Fruit fly (Drosophila melanogaster) whole organism, embryonic: ENCODE data around the gene CG15740.

ENCODE experiments used
- Adf1 ChIP-seq: fragments of 200-800 bp; sonication (Bioruptor generic); IDR thresholded peaks from 2 replicates; pipeline ENCODE4 v1.3.6; 2022; ENCODE audit warnings: missing biosample characterization, missing genetic modification characterization
- Atf3 ChIP-seq: fragments of 200-800 bp; sonication (Bioruptor generic); optimal IDR thresholded peaks from 3 replicates; lab custom pipeline; 2016; ENCODE audit warnings: missing biosample characterization, missing genetic modification characterization
- BEAF-32 ChIP-seq: fragments of 200-800 bp; sonication (Bioruptor generic); optimal IDR thresholded peaks from 3 replicates; lab custom pipeline; 2017; ENCODE audit warnings: missing biosample characterization, missing genetic modification characterization, mild to moderate bottlenecking, moderate library complexity, missing genetic modification reagents
- CG10267 ChIP-seq: fragments of 200-800 bp; sonication (Bioruptor generic); optimal IDR thresholded peaks from 2 replicates; lab custom pipeline; 2018; ENCODE audit warnings: missing biosample characterization, mild to moderate bottlenecking, missing genetic modification characterization, moderate library complexity
- CG12071 ChIP-seq: fragments of 200-800 bp; sonication (Bioruptor generic); optimal IDR thresholded peaks from 3 replicates; lab custom pipeline; 2018; ENCODE audit warnings: missing biosample characterization, mild to moderate bottlenecking, missing genetic modification characterization
- CG16813 ChIP-seq: fragments of 200-800 bp; sonication (Bioruptor generic); IDR thresholded peaks from 3 replicates; pipeline ENCODE4 v1.3.6; 2022; ENCODE audit warnings: missing biosample characterization, missing genetic modification characterization; ENCODE audit not compliant: partially characterized antibody
- CG18011 ChIP-seq: fragments of 200-800 bp; sonication (Bioruptor generic); optimal IDR thresholded peaks from 2 replicates; lab custom pipeline; 2017; ENCODE audit warnings: missing biosample characterization, missing genetic modification characterization, mild to moderate bottlenecking, moderate library complexity, missing genotype
- CG18476 ChIP-seq: fragments of 200-800 bp; sonication (Bioruptor generic); optimal IDR thresholded peaks from 2 replicates; lab custom pipeline; 2016; ENCODE audit warnings: missing biosample characterization, mild to moderate bottlenecking, missing genetic modification characterization
- CG2678 ChIP-seq: fragments of 200-800 bp; sonication (Bioruptor generic); optimal IDR thresholded peaks from 3 replicates; lab custom pipeline; 2019; ENCODE audit warnings: missing biosample characterization, mild to moderate bottlenecking, missing genetic modification characterization, moderate library complexity
- CG2875 ChIP-seq: fragments of 200-800 bp; sonication (Bioruptor generic); optimal IDR thresholded peaks from 2 replicates; lab custom pipeline; 2017; ENCODE audit warnings: missing biosample characterization, mild to moderate bottlenecking, missing genetic modification characterization, missing genetic modification reagents
- CG30431 ChIP-seq: fragments of 200-800 bp; sonication (Bioruptor generic); optimal IDR thresholded peaks from 2 replicates; lab custom pipeline; 2017; ENCODE audit warnings: missing biosample characterization, missing genetic modification characterization
- CG31441 ChIP-seq: fragments of 200-800 bp; sonication (Bioruptor generic); IDR thresholded peaks from 2 replicates; pipeline ENCODE4 v1.3.6; 2022; ENCODE audit warnings: missing biosample characterization, missing genetic modification characterization
- CG3163 ChIP-seq: fragments of 200-800 bp; sonication (Bioruptor generic); optimal IDR thresholded peaks from 3 replicates; lab custom pipeline; 2016; ENCODE audit warnings: missing biosample characterization, missing genetic modification characterization
- CG32767 ChIP-seq: fragments of 200-800 bp; sonication (Bioruptor generic); IDR thresholded peaks from 2 replicates; pipeline ENCODE4 v1.3.6; 2022; ENCODE audit warnings: missing biosample characterization, missing genetic modification characterization
- CG33213 ChIP-seq: fragments of 200-800 bp; sonication (Bioruptor generic); optimal IDR thresholded peaks from 3 replicates; lab custom pipeline; 2016; ENCODE audit warnings: missing biosample characterization, missing genetic modification characterization
- CG34224 ChIP-seq: fragments of 200-800 bp; sonication (Bioruptor generic); IDR thresholded peaks from 3 replicates; pipeline ENCODE4 v1.3.6; 2022; ENCODE audit warnings: missing biosample characterization, missing genetic modification characterization; ENCODE audit not compliant: partially characterized antibody
- CG3995 ChIP-seq: fragments of 200-800 bp; sonication (Bioruptor generic); optimal IDR thresholded peaks from 3 replicates; lab custom pipeline; 2016; ENCODE audit warnings: missing biosample characterization, missing genetic modification characterization
- CG4820 ChIP-seq: fragments of 200-800 bp; sonication (Bioruptor generic); optimal IDR thresholded peaks from 3 replicates; lab custom pipeline; 2016; ENCODE audit warnings: missing biosample characterization, missing genetic modification characterization
- CG4854 ChIP-seq: fragments of 200-800 bp; sonication (Bioruptor generic); optimal IDR thresholded peaks from 2 replicates; lab custom pipeline; 2016; ENCODE audit warnings: missing biosample characterization, missing genetic modification characterization, inconsistent platforms
- CG6175 ChIP-seq: fragments of 200-800 bp; sonication (Bioruptor generic); IDR thresholded peaks from 3 replicates; pipeline ENCODE4 v1.3.6; 2022; ENCODE audit warnings: missing biosample characterization, missing genetic modification characterization
- CG7271 ChIP-seq: fragments of 200-800 bp; sonication (Bioruptor generic); optimal IDR thresholded peaks from 2 replicates; lab custom pipeline; 2018; ENCODE audit warnings: missing biosample characterization, mild to moderate bottlenecking, missing genetic modification characterization, moderate library complexity
- CG7372 ChIP-seq: fragments of 200-800 bp; sonication (Bioruptor generic); IDR thresholded peaks from 2 replicates; pipeline ENCODE4 v1.3.6; 2022; ENCODE audit warnings: missing biosample characterization, missing genetic modification characterization
- CG9609 ChIP-seq: fragments of 200-800 bp; sonication (Bioruptor generic); optimal IDR thresholded peaks from 3 replicates; lab custom pipeline; 2016; ENCODE audit warnings: missing biosample characterization, missing genetic modification characterization
- Camta ChIP-seq: fragments of 200-800 bp; sonication (Bioruptor generic); optimal IDR thresholded peaks from 2 replicates; lab custom pipeline; 2016; ENCODE audit warnings: missing biosample characterization, missing genetic modification characterization
- CrebB ChIP-seq: fragments of 200-800 bp; sonication (Bioruptor generic); optimal IDR thresholded peaks from 3 replicates; lab custom pipeline; 2018; ENCODE audit warnings: missing biosample characterization, mild to moderate bottlenecking, missing genetic modification characterization
- D19B ChIP-seq: fragments of 200-800 bp; sonication (Bioruptor generic); optimal IDR thresholded peaks from 2 replicates; lab custom pipeline; 2017; ENCODE audit warnings: missing biosample characterization, mild to moderate bottlenecking, missing genetic modification characterization
- Deaf1 ChIP-seq: fragments of 200-800 bp; optimal IDR thresholded peaks from 3 replicates; lab custom pipeline; 2019; ENCODE audit warnings: missing biosample characterization, mild to moderate bottlenecking, missing genetic modification characterization, moderate library complexity
- Dref ChIP-seq: fragments of 200-800 bp; sonication (Bioruptor generic); IDR thresholded peaks from 2 replicates; pipeline ENCODE4 v1.3.6; 2022; ENCODE audit warnings: missing biosample characterization, missing genetic modification characterization
- Fer2 ChIP-seq: fragments of 200-800 bp; sonication (Bioruptor generic); optimal IDR thresholded peaks from 2 replicates; lab custom pipeline; 2018; ENCODE audit warnings: missing biosample characterization, mild to moderate bottlenecking, missing genetic modification characterization, moderate library complexity
- Hand ChIP-seq: fragments of 200-800 bp; sonication (Bioruptor generic); optimal IDR thresholded peaks from 2 replicates; lab custom pipeline; 2017; ENCODE audit warnings: mild to moderate bottlenecking, missing biosample characterization, missing genetic modification reagents, missing genetic modification characterization
- Hey ChIP-seq: fragments of 200-800 bp; sonication (Bioruptor generic); optimal IDR thresholded peaks from 3 replicates; lab custom pipeline; 2018; ENCODE audit warnings: missing biosample characterization, mild to moderate bottlenecking, missing genetic modification characterization
- Optix ChIP-seq: fragments of 200-800 bp; sonication (Bioruptor generic); IDR thresholded peaks from 3 replicates; pipeline ENCODE4 v1.3.6; 2022; ENCODE audit warnings: missing biosample characterization, missing genetic modification characterization
- Pdp1 ChIP-seq, 2 experiments: fragments of 200-800 bp; sonication (Bioruptor generic); optimal IDR thresholded peaks; 3 replicates each; lab custom pipeline; 2016; ENCODE audit warnings: missing biosample characterization in 2 of 2, missing genetic modification characterization in 2 of 2, mild to moderate bottlenecking in 1 of 2, moderate library complexity in 1 of 2
- Ptx1 ChIP-seq: fragments of 200-800 bp; sonication (Bioruptor generic); IDR thresholded peaks from 2 replicates; pipeline ENCODE4 v1.3.6; 2022; ENCODE audit warnings: missing biosample characterization, missing genetic modification characterization
- Sox100B ChIP-seq: fragments of 200-800 bp; sonication (Bioruptor generic); optimal IDR thresholded peaks from 3 replicates; lab custom pipeline; 2018; ENCODE audit warnings: missing biosample characterization, mild to moderate bottlenecking, missing genetic modification characterization
- Xrp1 ChIP-seq: fragments of 200-800 bp; sonication (Bioruptor generic); IDR thresholded peaks from 2 replicates; pipeline ENCODE4 v1.3.6; 2022; ENCODE audit warnings: missing biosample characterization, missing genetic modification characterization
- chif ChIP-seq, 2 experiments: fragments of 200-800 bp; sonication (Bioruptor generic); optimal IDR thresholded peaks; 3 replicates each; lab custom pipeline; 2016; ENCODE audit warnings: missing biosample characterization in 2 of 2, missing genetic modification characterization in 2 of 2
- jing ChIP-seq: fragments of 200-800 bp; sonication (Bioruptor generic); optimal IDR thresholded peaks from 2 replicates; lab custom pipeline; 2018; ENCODE audit warnings: missing biosample characterization, mild to moderate bottlenecking, missing genetic modification characterization
- pfk ChIP-seq: fragments of 200-800 bp; sonication (Bioruptor generic); optimal IDR thresholded peaks from 2 replicates; lab custom pipeline; 2018; ENCODE audit warnings: missing biosample characterization, mild to moderate bottlenecking, missing genetic modification characterization, moderate library complexity
- psq ChIP-seq: fragments of 200-800 bp; sonication (Bioruptor generic); optimal IDR thresholded peaks from 2 replicates; lab custom pipeline; 2017; ENCODE audit warnings: missing biosample characterization, missing genetic modification characterization
- schlank ChIP-seq: fragments of 200-800 bp; sonication (Bioruptor generic); optimal IDR thresholded peaks from 2 replicates; lab custom pipeline; 2018; ENCODE audit warnings: missing biosample characterization, mild to moderate bottlenecking, missing genetic modification characterization
- sens ChIP-seq: fragments of 200-800 bp; sonication (Bioruptor generic); peaks from one replicate; lab custom pipeline; 2016; ENCODE audit warnings: missing biosample characterization, missing genetic modification characterization
- shn ChIP-seq: fragments of 200-800 bp; sonication (Bioruptor generic); optimal IDR thresholded peaks from 3 replicates; lab custom pipeline; 2016; ENCODE audit warnings: missing biosample characterization, missing genetic modification characterization
- slbo ChIP-seq: fragments of 200-800 bp; sonication (Bioruptor generic); IDR thresholded peaks from 2 replicates; pipeline ENCODE4 v1.3.6; 2022; ENCODE audit warnings: missing biosample characterization, missing genetic modification characterization
- slp2 ChIP-seq: fragments of 200-800 bp; sonication (Bioruptor generic); optimal IDR thresholded peaks from 2 replicates; lab custom pipeline; 2016; ENCODE audit warnings: missing biosample characterization, missing genetic modification characterization
- so ChIP-seq: fragments of 200-800 bp; sonication (Bioruptor generic); IDR thresholded peaks from 3 replicates; pipeline ENCODE4 v1.3.6; 2022; ENCODE audit warnings: missing biosample characterization, missing genetic modification characterization
- sqz ChIP-seq: fragments of 200-800 bp; sonication (Bioruptor generic); optimal IDR thresholded peaks from 3 replicates; lab custom pipeline; 2018; ENCODE audit warnings: missing biosample characterization, mild to moderate bottlenecking, missing genetic modification characterization
- tgo ChIP-seq: fragments of 200-800 bp; sonication (Bioruptor generic); IDR thresholded peaks from 3 replicates; pipeline ENCODE4 v1.3.6; 2022; ENCODE audit warnings: missing biosample characterization, missing genetic modification characterization
- tin ChIP-seq: fragments of 200-800 bp; sonication (Bioruptor generic); optimal IDR thresholded peaks from 3 replicates; lab custom pipeline; 2016; ENCODE audit warnings: missing biosample characterization, missing genetic modification characterization
- ttk ChIP-seq: fragments of 200-800 bp; sonication (Bioruptor generic); IDR thresholded peaks from 2 replicates; pipeline ENCODE4 v2.1.2; 2022; ENCODE audit warnings: missing biosample characterization, missing genetic modification characterization
- twi ChIP-seq: fragments of 200-800 bp; optimal IDR thresholded peaks from 2 replicates; lab custom pipeline; 2019; ENCODE audit warnings: missing biosample characterization, mild to moderate bottlenecking, missing genetic modification characterization, moderate library complexity
- yki ChIP-seq: fragments of >200 bp; optimal IDR thresholded peaks from 3 replicates; lab custom pipeline; 2018
- zen ChIP-seq: fragments of 200-800 bp; sonication (Bioruptor generic); optimal IDR thresholded peaks from 3 replicates; lab custom pipeline; 2018; ENCODE audit warnings: missing biosample characterization, mild to moderate bottlenecking, missing genetic modification characterization, moderate library complexity

Gene CG15740

dm6 chrX:11888142-11888541, 42.2 kb upstream of the CG15740 start, which contains the start of gene CG1840 (continued):
- no peak for TF ChIP-seq shn (GFP tag; lab: Kevin White, UChicago)
- TF ChIP-seq CG7372 (GFP tag; lab: Robert Waterston, UW), result no peak
- peak; percentile 48 for TF ChIP-seq Dref (GFP tag; lab: Robert Waterston, UW)
- no peak for TF ChIP-seq CG9609 (GFP tag; lab: Kevin White, UChicago)
- no peak for TF ChIP-seq CG33213 (GFP tag; lab: Kevin White, UChicago)
- TF ChIP-seq Xrp1 (GFP tag; lab: Robert Waterston, UW), result no peak
- TF ChIP-seq Hand, result no peak
- no peak for TF ChIP-seq Adf1 (GFP tag; lab: Robert Waterston, UW)
- no peak for TF ChIP-seq CG3995
- no peak for TF ChIP-seq jing (GFP tag; lab: Kevin White, UChicago)
- no peak for TF ChIP-seq Optix (GFP tag; lab: Robert Waterston, UW)
- no peak for TF ChIP-seq ttk (GFP tag; lab: Robert Waterston, UW)
- TF ChIP-seq CG4820, result no peak
- TF ChIP-seq zen (tag; lab: Kevin White, UChicago), result no peak
- TF ChIP-seq Sox100B (GFP tag; lab: Kevin White, UChicago), result no peak
- TF ChIP-seq CG18476 (GFP tag; lab: Kevin White, UChicago), result no peak
- TF ChIP-seq CG18011 (GFP tag; lab: Kevin White, UChicago), result no peak
- TF ChIP-seq so (GFP tag; lab: Robert Waterston, UW), result no peak
- TF ChIP-seq pfk (GFP tag; lab: Kevin White, UChicago), result no peak
- peak in 1 of 2 experiments; percentile 95 for TF ChIP-seq Pdp1 (GFP tag; optimal IDR thresholded peaks at IDR 0.05; lab: Kevin White, UChicago)
- TF ChIP-seq sens (GFP tag; lab: Kevin White, UChicago), result peak; percentile 78
- no peak for TF ChIP-seq Hey (tag; lab: Kevin White, UChicago)
- TF ChIP-seq twi (tag; lab: Kevin White, UChicago), result no peak
- TF ChIP-seq yki (lab: Kevin White, UChicago), result no peak
- TF ChIP-seq CG6175 (GFP tag; lab: Robert Waterston, UW), result no peak
- TF ChIP-seq BEAF-32 (GFP tag; lab: Kevin White, UChicago), result peak; percentile 76
- no peak for TF ChIP-seq Fer2 (tag; lab: Kevin White, UChicago)
- peak; percentile 57 for TF ChIP-seq slbo
- TF ChIP-seq CG7271, result no peak
- no peak for TF ChIP-seq CG3163 (GFP tag; lab: Kevin White, UChicago)
- TF ChIP-seq CG31441 (GFP tag; lab: Robert Waterston, UW), result no peak
- no peak for TF ChIP-seq Atf3 (GFP tag; lab: Kevin White, UChicago)
- peak; percentile 78 for TF ChIP-seq CG34224 (GFP tag; lab: Robert Waterston, UW)
- TF ChIP-seq CG16813 (GFP tag; lab: Robert Waterston, UW), result peak; percentile 65
- TF ChIP-seq CG32767 (GFP tag; lab: Robert Waterston, UW), result no peak
- no peak for TF ChIP-seq slp2
- no peak for TF ChIP-seq psq (GFP tag; lab: Kevin White, UChicago)
- no peak for TF ChIP-seq CrebB
- no peak for TF ChIP-seq tgo (GFP tag; lab: Robert Waterston, UW)
- TF ChIP-seq Deaf1 (tag; lab: Kevin White, UChicago), result peak; percentile 2
- no peak for TF ChIP-seq CG4854 (GFP tag; lab: Kevin White, UChicago)
- no peak for TF ChIP-seq schlank (tag; lab: Kevin White, UChicago)
- TF ChIP-seq sqz (GFP tag; lab: Kevin White, UChicago), result peak; percentile 90
- TF ChIP-seq CG2678 (tag; lab: Kevin White, UChicago), result no peak
- TF ChIP-seq chif (GFP tag; optimal IDR thresholded peaks at IDR 0.05; lab: Kevin White, UChicago), result no peak
- TF ChIP-seq CG2875, result no peak
- no peak for TF ChIP-seq Ptx1 (GFP tag; lab: Robert Waterston, UW)
- peak; percentile 44 for TF ChIP-seq CG10267 (tag; lab: Kevin White, UChicago)
- TF ChIP-seq tin (GFP tag; lab: Kevin White, UChicago), result no peak
- no peak for TF ChIP-seq CG30431 (GFP tag; lab: Kevin White, UChicago)
- no peak for TF ChIP-seq Camta
- no peak for TF ChIP-seq D19B (GFP tag; lab: Kevin White, UChicago)
- TF ChIP-seq CG12071 (GFP tag; lab: Kevin White, UChicago), result no peak
